Worm (Caenorhabditis elegans) whole organism, late embryonic: ENCODE data around the gene K09H11.6.

Experiments
- che-1 ChIP-seq: sonication (generic microtip); optimal IDR thresholded peaks from 2 replicates; lab custom pipeline; 2016; ENCODE audit warnings: mild to moderate bottlenecking, missing genetic modification characterization, missing compliant biosample characterization
- nhr-11 ChIP-seq: fragments of 150-350 bp; optimal IDR thresholded peaks from 2 replicates; lab custom pipeline; 2014; ENCODE audit warnings: missing biosample characterization, missing genetic modification characterization

DNA sequence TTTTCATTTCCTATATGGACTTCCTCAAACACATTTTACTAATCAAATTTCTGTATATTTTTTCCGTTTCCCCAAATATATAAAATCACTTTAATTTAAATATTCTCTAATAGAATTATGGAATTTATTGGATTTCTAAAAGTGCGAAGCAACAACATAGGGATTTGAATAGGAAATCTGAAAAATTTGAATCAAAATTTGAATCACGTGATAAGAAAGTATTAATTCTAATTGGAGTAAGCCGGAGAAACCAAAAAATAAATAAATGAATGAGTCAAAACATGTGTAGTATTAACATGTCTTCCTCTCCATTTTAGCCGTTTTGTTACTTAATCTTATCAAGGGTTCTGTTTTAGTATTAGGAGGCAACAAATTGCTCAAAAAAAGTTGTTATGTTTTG lies 5.3 kb upstream of the K09H11.6 start:
- no peak for TF ChIP-seq nhr-11 (tag; lab: Kevin White, UChicago)
- TF ChIP-seq che-1 (tag; lab: Kevin White, UChicago), result no peak
